Worm (Caenorhabditis elegans): Measurements from ENCODE around the gene ccz-1.
A peak's percentile ranks its signal among the peaks of the same experiment; 100 is the strongest.

ccz-1 gene

ce11 chrV:13645848-13646578, 32.7 kb upstream of the ccz-1 start:
- TF ChIP-seq daf-12 (tag; optimal IDR thresholded peaks at IDR 0.05), result no peak
- no peak for TF ChIP-seq ceh-16 (tag; optimal IDR thresholded peaks at IDR 0.05)
- TF ChIP-seq nhr-237 (tag; optimal IDR thresholded peaks at IDR 0.05), result no peak
- no peak for TF ChIP-seq nhr-12 (tag; optimal IDR thresholded peaks at IDR 0.05)
- TF ChIP-seq nhr-23 (tag; optimal IDR thresholded peaks at IDR 0.05), result no peak
- TF ChIP-seq eor-1 (tag; optimal IDR thresholded peaks at IDR 0.05), result no peak

ce11 chrV:13647185-13647584, 31.5 kb upstream of the ccz-1 start:
- no peak for TF ChIP-seq ztf-4 (tag; optimal IDR thresholded peaks at IDR 0.05)
- no peak for TF ChIP-seq elt-2 (tag; optimal IDR thresholded peaks at IDR 0.05)

ce11 chrV:13647617-13648016, 31.1 kb upstream of the ccz-1 start:
- TF ChIP-seq sea-2 (GFP tag; optimal IDR thresholded peaks at IDR 0.05) (no peak), ceh-9 (tag; optimal IDR thresholded peaks at IDR 0.05) (no peak), zag-1 (tag; optimal IDR thresholded peaks at IDR 0.05) (no peak), nhr-25 (tag; optimal IDR thresholded peaks at IDR 0.05) (no peak), pqm-1 (tag; optimal IDR thresholded peaks at IDR 0.05) (no peak), egl-5 (tag; optimal IDR thresholded peaks at IDR 0.05) (no peak), ceh-16 (tag; optimal IDR thresholded peaks at IDR 0.05) (no peak), aly-2 (tag; optimal IDR thresholded peaks at IDR 0.05) (no peak), egl-27 (tag; optimal IDR thresholded peaks at IDR 0.05) (no peak), pha-4 (tag; optimal IDR thresholded peaks at IDR 0.05) (no peak), ama-1 (optimal IDR thresholded peaks at IDR 0.05) (no peak), mml-1 (tag; optimal IDR thresholded peaks at IDR 0.05) (no peak)

- TF ChIP-seq skn-1 (tag; optimal IDR thresholded peaks at IDR 0.05) (no peak), nhr-77 (tag; optimal IDR thresholded peaks at IDR 0.05) (no peak), elt-2 (tag; optimal IDR thresholded peaks at IDR 0.05) (peak; percentile 40), daf-12 (tag; optimal IDR thresholded peaks at IDR 0.05) (no peak), zag-1 (tag; optimal IDR thresholded peaks at IDR 0.05) (no peak), nhr-23 (tag; optimal IDR thresholded peaks at IDR 0.05) (peak; percentile 35), jun-1 (tag; optimal IDR thresholded peaks at IDR 0.05) (no peak), nhr-76 (tag; optimal IDR thresholded peaks at IDR 0.05) (no peak), ama-1 (optimal IDR thresholded peaks at IDR 0.05) (peak; percentile 33), ztf-4 (tag; optimal IDR thresholded peaks at IDR 0.05) (no peak), aly-2 (tag; optimal IDR thresholded peaks at IDR 0.05) (peak; percentile 18), tbx-2 (tag; optimal IDR thresholded peaks at IDR 0.05) (peak; percentile 7), lsy-12 (tag; optimal IDR thresholded peaks at IDR 0.05) (peak; percentile 73), nhr-43 (tag; optimal IDR thresholded peaks at IDR 0.05; ENCODE audit: poor library complexity, severe bottlenecking) (peak; percentile 94)
Measured at ce11 chrV:13649730-13650349, 28.8 kb upstream of the ccz-1 start, which contains the start of gene H37A05.4. Gene H37A05.4, minus strand, starts transcription at chrV:13649780.

- TF ChIP-seq nhr-67 (tag; optimal IDR thresholded peaks at IDR 0.05) (no peak), tbx-2 (tag; optimal IDR thresholded peaks at IDR 0.05) (no peak), nhr-43 (tag; optimal IDR thresholded peaks at IDR 0.05; ENCODE audit: poor library complexity, severe bottlenecking) (no peak), daf-12 (tag; optimal IDR thresholded peaks at IDR 0.05) (no peak), eor-1 (tag; optimal IDR thresholded peaks at IDR 0.05) (no peak), lin-39 (tag; optimal IDR thresholded peaks at IDR 0.05) (no peak), pha-4 (tag; optimal IDR thresholded peaks at IDR 0.05) (no peak), elt-1 (tag; optimal IDR thresholded peaks at IDR 0.05) (no peak), jun-1 (tag; optimal IDR thresholded peaks at IDR 0.05) (no peak), ceh-9 (tag; optimal IDR thresholded peaks at IDR 0.05) (no peak), sea-2 (GFP tag; optimal IDR thresholded peaks at IDR 0.05) (no peak), pqm-1 (tag; optimal IDR thresholded peaks at IDR 0.05) (no peak), nfya-1 (tag; optimal IDR thresholded peaks at IDR 0.05; ENCODE audit: insufficient read depth) (no peak), nhr-23 (tag; optimal IDR thresholded peaks at IDR 0.05) (no peak), mml-1 (tag; optimal IDR thresholded peaks at IDR 0.05) (no peak), lin-15B (tag; optimal IDR thresholded peaks at IDR 0.05) (no peak)
Measured at ce11 chrV:13650800-13651199, 27.9 kb upstream of the ccz-1 start.
